Fruit fly (Drosophila melanogaster) whole organism, larva: ENCODE results near the gene CG14314.

Source experiments
- noc ChIP-seq: fragments of 200-800 bp; sonication (Bioruptor generic); optimal IDR thresholded peaks from 3 replicates; lab custom pipeline; 2019; ENCODE audit warnings: missing biosample characterization, mild to moderate bottlenecking, missing genetic modification characterization, moderate library complexity

CG14314 gene

DNA sequence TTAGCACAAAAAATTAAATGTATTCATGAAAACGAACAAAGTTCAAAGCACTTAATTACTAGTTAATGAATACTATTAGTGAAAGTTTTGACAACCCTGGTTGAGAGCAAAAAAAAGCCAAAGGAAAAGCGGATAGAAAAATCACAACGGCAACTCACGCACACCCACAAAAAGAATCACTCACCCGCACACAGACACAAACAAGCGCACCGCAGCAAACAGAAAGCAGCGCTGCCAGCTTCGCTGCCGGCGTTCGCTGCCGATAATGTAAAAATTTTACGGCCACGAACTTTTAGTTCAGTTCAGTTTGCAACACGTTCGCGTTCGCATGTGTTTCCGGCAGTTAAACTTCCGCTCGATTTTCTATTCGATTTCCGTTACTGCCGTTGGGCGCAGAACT, 51.5 kb downstream of the CG14314 start, which contains the start of gene CG18599:
CG18599 (plus strand) TSS at position 301 of the 400 bp plus-strand sequence.
- no peak for TF ChIP-seq noc (tag; lab: Kevin White, UChicago)
